Fruit fly (Drosophila melanogaster): ENCODE results near the gene Arl4.

DNA sequence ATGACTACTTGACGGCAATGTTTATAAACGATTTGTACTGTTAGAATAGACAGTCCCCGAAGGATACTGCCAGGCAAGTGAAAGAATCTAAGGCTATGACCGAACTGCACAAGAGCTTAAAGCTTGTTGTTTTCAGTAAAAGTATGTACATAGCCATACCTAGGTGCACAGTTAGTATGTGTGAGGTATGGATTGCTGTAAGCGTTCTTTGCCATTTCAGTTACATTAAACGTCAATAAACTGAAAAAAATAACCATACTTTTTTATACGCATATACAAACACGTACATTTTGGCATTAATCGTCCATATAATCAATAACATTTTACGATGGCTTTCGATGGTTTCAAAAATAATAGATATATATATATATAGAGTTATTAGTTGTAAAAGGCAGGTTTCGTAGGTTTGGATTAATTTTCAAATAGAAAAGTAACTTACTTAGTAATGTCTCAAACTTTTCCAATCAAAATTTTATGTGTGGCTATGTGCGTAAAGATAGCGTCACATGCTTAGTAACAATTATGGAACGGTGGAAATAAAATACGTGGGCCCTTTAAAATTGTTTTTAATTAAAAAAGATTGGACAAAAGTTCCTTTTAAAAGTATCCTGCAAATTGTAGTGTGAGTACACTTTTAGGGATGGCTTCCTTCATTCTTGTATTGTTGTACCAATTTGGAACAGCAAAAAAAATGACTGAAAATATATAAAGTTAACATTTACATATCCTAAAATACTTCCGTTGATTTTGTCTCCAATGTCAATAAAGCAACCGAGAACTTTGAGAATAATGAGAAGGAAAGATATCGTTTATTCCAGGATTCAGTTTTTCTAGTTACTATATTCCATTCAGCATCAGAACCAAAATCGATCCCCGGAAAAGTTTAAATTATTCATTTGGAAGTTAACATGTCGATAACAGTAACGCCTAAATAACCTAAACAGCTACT lies 14.5 kb upstream of the Arl4 start, which contains the start of gene Abcd1:
- TF ChIP-seq pad (GFP tag; optimal IDR thresholded peaks at IDR 0.05) (no peak), CG14711 (tag; optimal IDR thresholded peaks at IDR 0.05) (no peak), CG33017 (tag; optimal IDR thresholded peaks at IDR 0.05) (no peak), CG5204 (GFP tag; optimal IDR thresholded peaks at IDR 0.05) (no peak), Clk (GFP tag; optimal IDR thresholded peaks at IDR 0.05) (no peak), CG7101 (tag; optimal IDR thresholded peaks at IDR 0.05) (no peak), Hr96 (GFP tag; optimal IDR thresholded peaks at IDR 0.05) (no peak), bab1 (GFP tag; optimal IDR thresholded peaks at IDR 0.05) (no peak), CG1620 (GFP tag; optimal IDR thresholded peaks at IDR 0.05) (no peak), cnc (optimal IDR thresholded peaks at IDR 0.05) (no peak), CG11617 (GFP tag; optimal IDR thresholded peaks at IDR 0.05) (no peak)

Data from whole organism, adult.